Fruit fly (Drosophila melanogaster) whole organism, embryonic: Measurements from ENCODE around the gene Hr78.

Source experiments
- Awh ChIP-seq: fragments of 200-800 bp; sonication (Bioruptor generic); IDR thresholded peaks from 2 replicates; pipeline ENCODE4, ENCODE4 v1.3.6; 2022; ENCODE audit warnings: missing biosample characterization, missing genetic modification characterization
- Bgb ChIP-seq: fragments of 200-800 bp; sonication (Bioruptor generic); IDR thresholded peaks from 2 replicates; pipeline ENCODE4 v1.3.6; 2022; ENCODE audit warnings: missing biosample characterization, missing genetic modification characterization; ENCODE audit not compliant: partially characterized antibody
- CG10147 ChIP-seq: fragments of 200-800 bp; sonication (Bioruptor generic); optimal IDR thresholded peaks from 2 replicates; lab custom pipeline; 2019; ENCODE audit warnings: missing biosample characterization, mild to moderate bottlenecking, missing genetic modification characterization, moderate library complexity
- CG10321 ChIP-seq: fragments of 200-800 bp; sonication (Bioruptor generic); IDR thresholded peaks from 2 replicates; pipeline ENCODE4 v1.3.6; 2022; ENCODE audit warnings: missing biosample characterization, missing genetic modification characterization
- CG10543 ChIP-seq: fragments of 200-800 bp; sonication (Bioruptor generic); optimal IDR thresholded peaks from 3 replicates; lab custom pipeline; 2017; ENCODE audit warnings: missing biosample characterization, mild to moderate bottlenecking, missing genetic modification characterization, moderate library complexity
- CG12659 ChIP-seq: fragments of 200-800 bp; sonication (Bioruptor generic); optimal IDR thresholded peaks from 3 replicates; lab custom pipeline; 2017; ENCODE audit warnings: mild to moderate bottlenecking, missing biosample characterization, missing genetic modification reagents, missing genetic modification characterization
- CG13123 ChIP-seq: fragments of 200-800 bp; sonication (Bioruptor generic); optimal IDR thresholded peaks from 2 replicates; lab custom pipeline; 2016; ENCODE audit warnings: missing biosample characterization, missing genetic modification characterization
- CG13894 ChIP-seq: fragments of 200-800 bp; sonication (Bioruptor generic); optimal IDR thresholded peaks from 3 replicates; lab custom pipeline; 2018; ENCODE audit warnings: missing biosample characterization, mild to moderate bottlenecking, missing genetic modification characterization, moderate library complexity
- CG14050 ChIP-seq: fragments of 200-800 bp; sonication (Bioruptor generic); IDR thresholded peaks from 3 replicates; pipeline ENCODE4 v1.3.6; 2022; ENCODE audit warnings: missing biosample characterization, missing genetic modification characterization
- CG14441 ChIP-seq: fragments of 200-800 bp; sonication (Bioruptor generic); IDR thresholded peaks from 2 replicates; pipeline ENCODE4 v1.3.6; 2022; ENCODE audit warnings: missing biosample characterization, missing genetic modification characterization
- CG1529 ChIP-seq: fragments of 200-800 bp; sonication (Bioruptor generic); optimal IDR thresholded peaks from 3 replicates; lab custom pipeline; 2018; ENCODE audit warnings: missing biosample characterization, missing genetic modification characterization
- CG2116 ChIP-seq: fragments of 200-800 bp; sonication (Bioruptor generic); optimal IDR thresholded peaks from 3 replicates; lab custom pipeline; 2018; ENCODE audit warnings: missing biosample characterization, mild to moderate bottlenecking, missing genetic modification characterization
- CG2120 ChIP-seq: fragments of 200-800 bp; sonication (Bioruptor generic); optimal IDR thresholded peaks from 3 replicates; lab custom pipeline; 2016; ENCODE audit warnings: missing biosample characterization, missing genetic modification characterization
- CG31224 ChIP-seq: fragments of 200-800 bp; sonication (Bioruptor generic); IDR thresholded peaks from 2 replicates; pipeline ENCODE4 v1.3.6; 2022; ENCODE audit warnings: missing biosample characterization, missing genetic modification characterization
- CG3407 ChIP-seq: fragments of 200-800 bp; sonication (Bioruptor generic); optimal IDR thresholded peaks from 2 replicates; lab custom pipeline; 2018; ENCODE audit warnings: missing biosample characterization, mild to moderate bottlenecking, missing genetic modification characterization
- CG34224 ChIP-seq: fragments of 200-800 bp; sonication (Bioruptor generic); IDR thresholded peaks from 3 replicates; pipeline ENCODE4 v1.3.6; 2022; ENCODE audit warnings: missing biosample characterization, missing genetic modification characterization; ENCODE audit not compliant: partially characterized antibody
- CG3847 ChIP-seq: fragments of 200-800 bp; sonication (Bioruptor generic); IDR thresholded peaks from 2 replicates; pipeline ENCODE4 v1.3.6; 2022; ENCODE audit warnings: missing biosample characterization, missing genetic modification characterization
- CG3995 ChIP-seq: fragments of 200-800 bp; sonication (Bioruptor generic); optimal IDR thresholded peaks from 3 replicates; lab custom pipeline; 2016; ENCODE audit warnings: missing biosample characterization, missing genetic modification characterization
- CG4360 ChIP-seq: fragments of 200-800 bp; sonication (Bioruptor generic); IDR thresholded peaks from 2 replicates; pipeline ENCODE4 v1.3.6; 2022; ENCODE audit warnings: missing biosample characterization, missing genetic modification characterization
- CG4404 ChIP-seq: fragments of 200-800 bp; sonication (Bioruptor generic); IDR thresholded peaks from 2 replicates; pipeline ENCODE4 v1.3.6; 2022; ENCODE audit warnings: missing biosample characterization, missing genetic modification characterization
- CG4617 ChIP-seq: fragments of 200-800 bp; sonication (Bioruptor generic); optimal IDR thresholded peaks from 3 replicates; lab custom pipeline; 2016; ENCODE audit warnings: missing biosample characterization, missing genetic modification characterization, borderline replicate concordance
- CG5953 ChIP-seq: fragments of 200-800 bp; sonication (Bioruptor generic); IDR thresholded peaks from 2 replicates; pipeline ENCODE4 v1.3.6; 2022; ENCODE audit warnings: missing biosample characterization, missing genetic modification characterization
- CG9609 ChIP-seq: fragments of 200-800 bp; sonication (Bioruptor generic); optimal IDR thresholded peaks from 3 replicates; lab custom pipeline; 2016; ENCODE audit warnings: missing biosample characterization, missing genetic modification characterization
- Chrac-16 ChIP-seq: fragments of 200-800 bp; sonication (Bioruptor generic); optimal IDR thresholded peaks from 3 replicates; lab custom pipeline; 2016; ENCODE audit warnings: missing biosample characterization, missing genetic modification characterization
- D19A ChIP-seq: fragments of 200-800 bp; optimal IDR thresholded peaks from 3 replicates; lab custom pipeline; 2019; ENCODE audit warnings: missing biosample characterization, mild to moderate bottlenecking, missing genetic modification characterization, moderate library complexity
- E2f1 ChIP-seq: fragments of 200-800 bp; sonication (Bioruptor generic); IDR thresholded peaks from 2 replicates; pipeline ENCODE4 v1.3.6; 2022; ENCODE audit warnings: missing biosample characterization, missing genetic modification characterization
- Ets97D ChIP-seq: fragments of 200-800 bp; sonication (Bioruptor generic); optimal IDR thresholded peaks from 3 replicates; lab custom pipeline; 2016; ENCODE audit warnings: missing biosample characterization, missing genetic modification characterization
- Fer2 ChIP-seq: fragments of 200-800 bp; sonication (Bioruptor generic); optimal IDR thresholded peaks from 2 replicates; lab custom pipeline; 2018; ENCODE audit warnings: missing biosample characterization, mild to moderate bottlenecking, missing genetic modification characterization, moderate library complexity
- HmgD ChIP-seq: fragments of 200-800 bp; sonication (Bioruptor generic); optimal IDR thresholded peaks from 3 replicates; lab custom pipeline; 2016; ENCODE audit warnings: missing biosample characterization, missing genetic modification characterization
- Hmr ChIP-seq: fragments of 200-800 bp; sonication (Bioruptor generic); optimal IDR thresholded peaks from 3 replicates; lab custom pipeline; 2017; ENCODE audit warnings: mild to moderate bottlenecking, missing biosample characterization, missing genetic modification reagents, missing genetic modification characterization
- Mes4 ChIP-seq: fragments of 200-800 bp; sonication (Bioruptor generic); optimal IDR thresholded peaks from 2 replicates; lab custom pipeline; 2016; ENCODE audit warnings: missing biosample characterization, missing genetic modification characterization
- NK7.1 ChIP-seq: fragments of 200-800 bp; sonication (Bioruptor generic); optimal IDR thresholded peaks from 3 replicates; lab custom pipeline; 2016; ENCODE audit warnings: missing biosample characterization, missing genetic modification characterization
- Vsx1 ChIP-seq: fragments of 200-800 bp; sonication (Bioruptor generic); optimal IDR thresholded peaks from 2 replicates; lab custom pipeline; 2017; ENCODE audit warnings: missing biosample characterization, mild to moderate bottlenecking, missing genetic modification characterization, missing genetic modification reagents
- crol ChIP-seq: fragments of 200-800 bp; sonication (Bioruptor generic); IDR thresholded peaks from 2 replicates; pipeline ENCODE4 v1.3.6; 2022; ENCODE audit warnings: missing biosample characterization, missing genetic modification characterization
- dm ChIP-seq: fragments of 200-800 bp; sonication (Bioruptor generic); optimal IDR thresholded peaks from 3 replicates; lab custom pipeline; 2016; ENCODE audit warnings: missing biosample characterization, missing genetic modification characterization
- eyg ChIP-seq: fragments of 200-800 bp; sonication (Bioruptor generic); optimal IDR thresholded peaks from 3 replicates; lab custom pipeline; 2016; ENCODE audit warnings: missing biosample characterization, missing genetic modification characterization
- gsb-n ChIP-seq: fragments of 200-800 bp; sonication (Bioruptor generic); optimal IDR thresholded peaks from 3 replicates; lab custom pipeline; 2018; ENCODE audit warnings: missing biosample characterization, mild to moderate bottlenecking, missing genetic modification characterization
- h ChIP-seq: fragments of >200 bp; optimal IDR thresholded peaks from 2 replicates; lab custom pipeline; 2017
- ham ChIP-seq: fragments of 200-800 bp; sonication (Bioruptor generic); IDR thresholded peaks from 2 replicates; pipeline ENCODE4 v1.3.6; 2022; ENCODE audit warnings: missing biosample characterization, missing genetic modification characterization
- kay ChIP-seq: fragments of 200-800 bp; sonication (Bioruptor generic); optimal IDR thresholded peaks from 2 replicates; lab custom pipeline; 2016; ENCODE audit warnings: missing biosample characterization, missing genetic modification characterization
- kni ChIP-seq: fragments of 200-800 bp; sonication (Bioruptor generic); optimal IDR thresholded peaks from 3 replicates; lab custom pipeline; 2017; ENCODE audit warnings: mild to moderate bottlenecking, missing biosample characterization, missing genetic modification reagents, missing genetic modification characterization
- nerfin-1 ChIP-seq: fragments of 200-800 bp; sonication (Bioruptor generic); optimal IDR thresholded peaks from 3 replicates; lab custom pipeline; 2019; ENCODE audit warnings: missing biosample characterization, mild to moderate bottlenecking, missing genetic modification characterization, moderate library complexity
- onecut ChIP-seq: fragments of 200-800 bp; sonication (Bioruptor generic); IDR thresholded peaks from 2 replicates; pipeline ENCODE4 v1.3.6; 2022; ENCODE audit warnings: missing biosample characterization, missing genetic modification characterization
- pros ChIP-seq: fragments of 200-800 bp; sonication (Bioruptor generic); optimal IDR thresholded peaks from 3 replicates; lab custom pipeline; 2019; ENCODE audit warnings: missing biosample characterization, mild to moderate bottlenecking, missing genetic modification characterization, moderate library complexity
- pzg ChIP-seq: fragments of 200-800 bp; sonication (Bioruptor generic); optimal IDR thresholded peaks from 3 replicates; lab custom pipeline; 2018; ENCODE audit warnings: missing biosample characterization, mild to moderate bottlenecking, missing genetic modification characterization, moderate library complexity
- schlank ChIP-seq: fragments of 200-800 bp; sonication (Bioruptor generic); optimal IDR thresholded peaks from 2 replicates; lab custom pipeline; 2018; ENCODE audit warnings: missing biosample characterization, mild to moderate bottlenecking, missing genetic modification characterization
- so ChIP-seq: fragments of 200-800 bp; sonication (Bioruptor generic); IDR thresholded peaks from 3 replicates; pipeline ENCODE4 v1.3.6; 2022; ENCODE audit warnings: missing biosample characterization, missing genetic modification characterization
- tgo ChIP-seq: fragments of 200-800 bp; sonication (Bioruptor generic); IDR thresholded peaks from 3 replicates; pipeline ENCODE4 v1.3.6; 2022; ENCODE audit warnings: missing biosample characterization, missing genetic modification characterization
- trh ChIP-seq: fragments of 200-800 bp; sonication (Bioruptor generic); optimal IDR thresholded peaks from 2 replicates; lab custom pipeline; 2016; ENCODE audit warnings: missing biosample characterization, missing genetic modification characterization
- yki ChIP-seq: fragments of >200 bp; optimal IDR thresholded peaks from 3 replicates; lab custom pipeline; 2018
- z ChIP-seq: fragments of 200-800 bp; sonication (Bioruptor generic); IDR thresholded peaks from 3 replicates; pipeline ENCODE4 v1.3.6; 2022; ENCODE audit warnings: missing biosample characterization, missing genetic modification characterization
- zfh2 ChIP-seq: fragments of 200-800 bp; sonication (Bioruptor generic); optimal IDR thresholded peaks from 2 replicates; lab custom pipeline; 2016; ENCODE audit warnings: missing biosample characterization, missing genetic modification characterization

Gene Hr78

dm6 chr3L:21533270-21533948 lies 36.1 kb upstream of the Hr78 start, which contains the start of gene Mkrn1 (continued):
- TF ChIP-seq Chrac-16 (no peak), CG4617 (peak; percentile 96), CG3995 (GFP tag; lab: Kevin White, UChicago) (peak; percentile 43), CG4404 (no peak), HmgD (GFP tag; lab: Kevin White, UChicago) (peak; percentile 44), Fer2 (tag; lab: Kevin White, UChicago) (no peak), schlank (no peak), nerfin-1 (tag; lab: Kevin White, UChicago) (peak; percentile 89), gsb-n (tag; lab: Kevin White, UChicago) (no peak), eyg (GFP tag; lab: Kevin White, UChicago) (no peak), crol (GFP tag; lab: Robert Waterston, UW) (no peak), CG3407 (GFP tag; lab: Kevin White, UChicago) (no peak), CG5953 (GFP tag; lab: Robert Waterston, UW) (no peak), tgo (no peak), CG2120 (no peak), CG13894 (tag; lab: Kevin White, UChicago) (no peak), CG34224 (GFP tag; lab: Robert Waterston, UW) (peak; percentile 62; the same call in 2 of the 3 replicates), z (GFP tag; lab: Robert Waterston, UW) (no peak), CG31224 (GFP tag; lab: Robert Waterston, UW) (no peak), CG9609 (GFP tag; lab: Kevin White, UChicago) (no peak), kay (no peak), kni (GFP tag; lab: Kevin White, UChicago) (no peak), E2f1 (GFP tag; lab: Robert Waterston, UW) (no peak), onecut (GFP tag; lab: Robert Waterston, UW) (no peak), Bgb (GFP tag; lab: Robert Waterston, UW) (peak; percentile 84), Vsx1 (GFP tag; lab: Kevin White, UChicago) (no peak), NK7.1 (GFP tag; lab: Kevin White, UChicago) (no peak), pros (GFP tag; lab: Kevin White, UChicago) (no peak), CG4360 (GFP tag; lab: Robert Waterston, UW) (no peak), CG10543 (GFP tag; lab: Kevin White, UChicago) (no peak), yki (no peak), D19A (tag; lab: Kevin White, UChicago) (peak; percentile 44), CG10147 (no peak), ham (GFP tag; lab: Robert Waterston, UW) (no peak), zfh2 (GFP tag; lab: Kevin White, UChicago) (no peak), CG1529 (no peak), CG14050 (GFP tag; lab: Robert Waterston, UW) (no peak), trh (GFP tag; lab: Kevin White, UChicago) (no peak), CG10321 (GFP tag; lab: Robert Waterston, UW) (no peak), CG14441 (GFP tag; lab: Robert Waterston, UW) (no peak), Mes4 (GFP tag; lab: Kevin White, UChicago) (no peak), Hmr (GFP tag; lab: Kevin White, UChicago) (no peak), h (lab: Kevin White, UChicago) (no peak), CG13123 (GFP tag; lab: Kevin White, UChicago) (no peak), CG2116 (peak; percentile 9), so (no peak), Awh (GFP tag; lab: Robert Waterston, UW) (no peak), Ets97D (GFP tag; lab: Kevin White, UChicago) (peak; percentile 31), dm (GFP tag; lab: Kevin White, UChicago) (no peak), CG12659 (GFP tag; lab: Kevin White, UChicago) (peak; percentile 35), pzg (GFP tag; lab: Kevin White, UChicago) (peak; percentile 72), CG3847 (GFP tag; lab: Robert Waterston, UW) (no peak)
